Worm (Caenorhabditis elegans): Measurements from ENCODE around the gene zip-7.

- TF ChIP-seq crh-2 (tag; optimal IDR thresholded peaks at IDR 0.05) (no peak), zag-1 (tag; optimal IDR thresholded peaks at IDR 0.05) (no peak), dmd-4 (tag; optimal IDR thresholded peaks at IDR 0.05) (no peak), fos-1 (tag; optimal IDR thresholded peaks at IDR 0.05) (no peak), alr-1 (tag; optimal IDR thresholded peaks at IDR 0.05) (no peak), sem-4 (tag; optimal IDR thresholded peaks at IDR 0.05) (no peak), nhr-77 (tag; optimal IDR thresholded peaks at IDR 0.05) (no peak), lin-11 (tag; optimal IDR thresholded peaks at IDR 0.05) (no peak), elt-1 (tag; optimal IDR thresholded peaks at IDR 0.05) (no peak)
These were observed 3.1 kb downstream of the zip-7 start for ce11 chrIV:16502387-16502786.

All from whole organism, L2 larva.